Worm (Caenorhabditis elegans): Measurements from ENCODE around the gene srh-248.

- TF ChIP-seq W03F9.2 (tag; optimal IDR thresholded peaks at IDR 0.05) (no peak), him-1 (tag; optimal IDR thresholded peaks at IDR 0.05) (no peak)
These were observed 45.7 kb downstream of the srh-248 start, which contains the start of gene zmp-3 for ce11 chrV:2909525-2909924.
